Worm (Caenorhabditis elegans): ENCODE data around the gene Y66D12A.16.

DNA sequence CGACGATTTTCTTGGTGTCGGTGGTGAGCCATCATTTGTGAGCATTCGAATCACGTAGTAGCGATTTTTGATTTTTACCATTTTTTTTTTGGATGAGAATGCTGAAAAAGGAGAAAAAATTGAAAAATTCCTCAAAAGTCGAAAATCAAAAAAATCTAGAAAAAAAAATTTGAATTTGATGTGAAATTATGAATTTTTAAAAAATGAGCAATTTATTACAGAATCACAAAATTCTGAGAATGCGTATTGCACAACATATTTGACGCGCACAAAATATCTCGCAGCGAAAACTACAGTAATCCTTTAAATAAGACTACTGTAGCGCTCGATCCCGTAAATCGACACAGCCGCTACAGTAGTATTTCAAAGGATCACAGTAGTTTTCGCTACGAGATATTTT lies 36.1 kb upstream of the Y66D12A.16 start, which contains the start of gene popl-5:
- TF ChIP-seq lin-13 (GFP tag; optimal IDR thresholded peaks at IDR 0.05) (no peak), nhr-237 (tag; optimal IDR thresholded peaks at IDR 0.05) (no peak), zfp-2 (tag; optimal IDR thresholded peaks at IDR 0.05) (no peak), pha-4 (GFP tag; IDR thresholded peaks at IDR 0.05) (no peak), pha-4 (tag; optimal IDR thresholded peaks at IDR 0.05) (no peak)
